Worm (Caenorhabditis elegans) whole organism, L4 larva: ENCODE results near the gene H06I04.6.

Source experiments
- F37D6.2 ChIP-seq: sonication (generic microtip); optimal IDR thresholded peaks from 2 replicates; lab custom pipeline; 2016; ENCODE audit warnings: mild to moderate bottlenecking, missing genetic modification characterization, missing compliant biosample characterization
- R02D3.7 ChIP-seq: fragments of 150-350 bp; sonication (generic microtip); optimal IDR thresholded peaks from 3 replicates; lab custom pipeline; 2014; ENCODE audit warnings: missing biosample characterization, missing genetic modification characterization
- ZK546.5 ChIP-seq, 2 experiments: sonication (generic microtip); optimal IDR thresholded peaks; 2 replicates each; lab custom pipeline; 2017; ENCODE audit warnings: missing biosample characterization in 2 of 2, missing genetic modification characterization in 2 of 2
- aha-1 ChIP-seq: fragments of 150-350 bp; peaks from one replicate; lab custom pipeline; 2014; ENCODE audit warnings: missing biosample characterization, missing genetic modification characterization
- ceh-20 ChIP-seq: fragments of 200-800 bp; sonication (Bioruptor generic); IDR thresholded peaks from 2 replicates; pipeline ENCODE4 v1.3.6; 2022; ENCODE audit warnings: missing genetic modification reagents, missing genetic modification characterization, missing compliant biosample characterization
- ceh-28 ChIP-seq: fragments of 150-350 bp; optimal IDR thresholded peaks from 2 replicates; lab custom pipeline; 2014; ENCODE audit warnings: missing biosample characterization, missing genetic modification reagents, missing genetic modification characterization
- ceh-32 ChIP-seq: sonication (generic microtip); optimal IDR thresholded peaks from 2 replicates; lab custom pipeline; 2016; ENCODE audit warnings: mild to moderate bottlenecking, missing genetic modification characterization, missing compliant biosample characterization; ENCODE audit not compliant: poor library complexity
- daf-16 ChIP-seq, 3 experiments: sonication (generic microtip); optimal IDR thresholded peaks; 2 replicates each; lab custom pipeline; 2016 to 2017; ENCODE audit warnings: missing genetic modification characterization in 3 of 3, missing genetic modification reagents in 3 of 3, mild to moderate bottlenecking in 2 of 3, missing compliant biosample characterization in 2 of 3, missing biosample characterization in 1 of 3, moderate library complexity in 1 of 3
- daf-8 ChIP-seq: fragments of 200-800 bp; sonication (Bioruptor generic); IDR thresholded peaks from 2 replicates; pipeline ENCODE4 v1.3.6; 2022; ENCODE audit warnings: missing genetic modification characterization, missing compliant biosample characterization
- dmd-9 ChIP-seq: fragments of 200-800 bp; sonication (Bioruptor generic); IDR thresholded peaks from 2 replicates; pipeline ENCODE4 v1.3.6; 2022; ENCODE audit warnings: missing genetic modification reagents, missing genetic modification characterization, missing compliant biosample characterization
- dpl-1 ChIP-seq: fragments of 150-350 bp; optimal IDR thresholded peaks from 2 replicates; lab custom pipeline; 2014; ENCODE audit warnings: missing biosample characterization, missing genetic modification reagents, missing genetic modification characterization
- duxl-1 ChIP-seq: sonication (generic microtip); optimal IDR thresholded peaks from 2 replicates; lab custom pipeline; 2016; ENCODE audit warnings: mild to moderate bottlenecking, missing genetic modification characterization, moderate library complexity, missing compliant biosample characterization; ENCODE audit not compliant: poor library complexity
- dve-1 ChIP-seq: sonication (generic microtip); optimal IDR thresholded peaks from 2 replicates; lab custom pipeline; 2017; ENCODE audit warnings: antibody characterized with exemption, mild to moderate bottlenecking, missing genetic modification characterization, missing compliant biosample characterization; ENCODE audit not compliant: insufficient read depth
- egl-27 ChIP-seq: sonication (generic microtip); optimal IDR thresholded peaks from 3 replicates; lab custom pipeline; 2017; ENCODE audit warnings: missing biosample characterization, missing genetic modification reagents, missing genetic modification characterization
- fkh-10 ChIP-seq: fragments of 150-350 bp; optimal IDR thresholded peaks from 2 replicates; lab custom pipeline; 2014; ENCODE audit warnings: missing biosample characterization, missing genetic modification reagents, missing genetic modification characterization
- hif-1 ChIP-seq, 2 experiments: sonication (generic microtip); optimal IDR thresholded peaks; 2 replicates each; lab custom pipeline; 2016 to 2017; ENCODE audit warnings: missing compliant biosample characterization in 2 of 2, missing genetic modification characterization in 2 of 2, missing genetic modification reagents in 2 of 2, missing genotype in 2 of 2, mild to moderate bottlenecking in 1 of 2
- hlh-11 ChIP-seq: fragments of 200-800 bp; sonication (Bioruptor generic); optimal IDR thresholded peaks from 2 replicates; lab custom pipeline; 2018; ENCODE audit warnings: mild to moderate bottlenecking, missing genetic modification characterization, missing compliant biosample characterization
- lin-1 ChIP-seq: fragments of 200-800 bp; sonication (Bioruptor generic); IDR thresholded peaks from 2 replicates; pipeline ENCODE4 v1.3.6; 2022; ENCODE audit warnings: missing genetic modification reagents, missing genetic modification characterization, missing compliant biosample characterization
- lin-39 ChIP-seq: fragments of 150-350 bp; optimal IDR thresholded peaks from 2 replicates; lab custom pipeline; 2014; ENCODE audit warnings: missing biosample characterization, missing genetic modification reagents, missing genetic modification characterization
- madf-9 ChIP-seq: fragments of 200-800 bp; sonication (Bioruptor generic); conservative IDR thresholded peaks from 2 replicates; pipeline ENCODE4 v1.3.6; 2022; ENCODE audit warnings: missing genetic modification reagents, missing genetic modification characterization, missing compliant biosample characterization
- mdl-1 ChIP-seq, 2 experiments: fragments of 150-350 bp in 1 of 2; sonication (generic microtip) in 1 of 2; optimal IDR thresholded peaks; 2 replicates each; lab custom pipeline; 2014 to 2017; ENCODE audit warnings: missing biosample characterization in 2 of 2, missing genetic modification characterization in 2 of 2
- mep-1 ChIP-seq: fragments of 150-350 bp; sonication (generic microtip); optimal IDR thresholded peaks from 3 replicates; lab custom pipeline; 2014; ENCODE audit warnings: missing biosample characterization, missing genetic modification characterization
- mes-2 ChIP-seq: sonication (generic microtip); optimal IDR thresholded peaks from 2 replicates; lab custom pipeline; 2016; ENCODE audit warnings: missing genotype, mild to moderate bottlenecking, missing genetic modification characterization, missing compliant biosample characterization; ENCODE audit not compliant: poor library complexity, severe bottlenecking
- nhr-25 ChIP-seq: sonication (generic microtip); optimal IDR thresholded peaks from 2 replicates; lab custom pipeline; 2017; ENCODE audit warnings: missing genetic modification characterization, mild to moderate bottlenecking, missing compliant biosample characterization, antibody characterized with exemption, moderate library complexity, borderline replicate concordance; ENCODE audit not compliant: insufficient read depth
- nhr-28 ChIP-seq: fragments of 150-350 bp; optimal IDR thresholded peaks from 2 replicates; lab custom pipeline; 2014; ENCODE audit warnings: missing biosample characterization, missing genetic modification characterization
- nhr-42 ChIP-seq: fragments of 200-800 bp; sonication (Bioruptor generic); IDR thresholded peaks from 2 replicates; pipeline ENCODE4 v1.3.6; 2022; ENCODE audit warnings: missing genetic modification characterization, missing compliant biosample characterization
- nhr-6 ChIP-seq: fragments of 150-350 bp; optimal IDR thresholded peaks from 2 replicates; lab custom pipeline; 2014; ENCODE audit warnings: missing biosample characterization, missing genetic modification characterization
- rbr-2 ChIP-seq: sonication (generic microtip); optimal IDR thresholded peaks from 2 replicates; lab custom pipeline; 2016; ENCODE audit warnings: missing genotype, missing genetic modification characterization, missing compliant biosample characterization
- set-16 ChIP-seq: fragments of 200-800 bp; sonication (Bioruptor generic); IDR thresholded peaks from 2 replicates; pipeline ENCODE4 v1.3.6; 2022; ENCODE audit warnings: missing genetic modification reagents, missing genetic modification characterization, missing compliant biosample characterization
- snpc-4 ChIP-seq: fragments of 150-350 bp; optimal IDR thresholded peaks from 2 replicates; lab custom pipeline; 2014; ENCODE audit warnings: missing biosample characterization, missing genetic modification characterization
- tra-1 ChIP-seq: fragments of 200-800 bp; sonication (Bioruptor generic); IDR thresholded peaks from 2 replicates; pipeline ENCODE4 v1.3.6; 2022; ENCODE audit warnings: missing genetic modification reagents, missing genetic modification characterization, missing compliant biosample characterization
- unc-130 ChIP-seq: sonication (generic microtip); optimal IDR thresholded peaks from 2 replicates; lab custom pipeline; 2016; ENCODE audit warnings: missing genetic modification reagents, missing genetic modification characterization, missing compliant biosample characterization
- unc-39 ChIP-seq: sonication (generic microtip); optimal IDR thresholded peaks from 2 replicates; lab custom pipeline; 2017; ENCODE audit warnings: missing biosample characterization, missing genetic modification characterization
- unc-62 ChIP-seq, 3 experiments: fragments of 150-350 bp in 1 of 3; sonication (generic microtip); optimal IDR thresholded peaks in 2 of 3; peaks in 1 of 3; 1 replicate in 1 of 3; 2 replicates in 2 of 3; lab custom pipeline; 2014 to 2017; ENCODE audit warnings: missing biosample characterization in 3 of 3, missing genetic modification characterization in 3 of 3, missing genetic modification reagents in 3 of 3, missing genotype in 1 of 3
- zfp-2 ChIP-seq: sonication (generic microtip); optimal IDR thresholded peaks from 2 replicates; lab custom pipeline; 2016; ENCODE audit warnings: mild to moderate bottlenecking, missing genetic modification characterization, missing compliant biosample characterization

Gene H06I04.6

ce11 chrIII:3065876-3066509 lies 1.9 kb upstream of the H06I04.6 start (continued):
- peak; percentile 31 for TF ChIP-seq rbr-2 (tag; lab: Kevin White, UChicago)
- TF ChIP-seq mep-1 (tag; lab: Kevin White, UChicago) = peak; percentile 72
- TF ChIP-seq lin-1 = 0 out of 2 replicates have a peak, but pooled peaks have one; percentile 33
- peak in 1 of 2 experiments; percentile 19 for TF ChIP-seq daf-16 (GFP tag; optimal IDR thresholded peaks at IDR 0.05; lab: Kevin White, UChicago)
- peak; percentile 52 for TF ChIP-seq daf-16 (tag; optimal IDR thresholded peaks at IDR 0.05; lab: Kevin White, UChicago)
- TF ChIP-seq tra-1 = peak; percentile 48; the same call in 1 of the 2 replicates
- no peak for TF ChIP-seq lin-39 (tag; lab: Kevin White, UChicago)
- peak; percentile 34 for TF ChIP-seq dpl-1 (GFP tag; lab: Kevin White, UChicago)
- TF ChIP-seq mes-2 = peak; percentile 41
- TF ChIP-seq unc-130 (GFP tag; lab: Kevin White, UChicago) = no peak
- TF ChIP-seq nhr-25 (tag; lab: Kevin White, UChicago) = peak; percentile 39
- no peak for TF ChIP-seq ZK546.5 (tag; optimal IDR thresholded peaks at IDR 0.05; lab: Kevin White, UChicago)

- no peak for TF ChIP-seq R02D3.7 (tag; lab: Kevin White, UChicago)
- TF ChIP-seq ceh-32 (tag; lab: Kevin White, UChicago) = no peak
- TF ChIP-seq dve-1 (tag; lab: Kevin White, UChicago) = no peak
- TF ChIP-seq dmd-9 = no peak
- no peak for TF ChIP-seq unc-62 (GFP tag; optimal IDR thresholded peaks at IDR 0.05 in 1 of 2; lab: Kevin White, UChicago)
- no peak for TF ChIP-seq unc-62 (tag; optimal IDR thresholded peaks at IDR 0.05; lab: Kevin White, UChicago)
- no peak for TF ChIP-seq madf-9 (GFP tag; lab: Robert Waterston, UW)
- no peak for TF ChIP-seq unc-39
- TF ChIP-seq nhr-6 = no peak
- no peak for TF ChIP-seq F37D6.2 (tag; lab: Kevin White, UChicago)
- no peak for TF ChIP-seq dpl-1 (GFP tag; lab: Kevin White, UChicago)
- TF ChIP-seq nhr-42 (GFP tag; lab: Robert Waterston, UW) = no peak
- no peak for TF ChIP-seq egl-27 (tag; lab: Kevin White, UChicago)
- no peak for TF ChIP-seq snpc-4
- TF ChIP-seq mdl-1 (tag; optimal IDR thresholded peaks at IDR 0.05; lab: Kevin White, UChicago) = no peak
These were observed 423 bp upstream of the H06I04.6 start for ce11 chrIII:3064566-3064965.

ce11 chrIII:3063565-3063964 lies 578 bp downstream of the H06I04.6 start:
- TF ChIP-seq nhr-28 (tag; lab: Kevin White, UChicago) = no peak
- no peak for TF ChIP-seq daf-16 (GFP tag; optimal IDR thresholded peaks at IDR 0.05; lab: Kevin White, UChicago)
- no peak for TF ChIP-seq daf-16 (tag; optimal IDR thresholded peaks at IDR 0.05; lab: Kevin White, UChicago)
- no peak for TF ChIP-seq zfp-2 (tag; lab: Kevin White, UChicago)
- no peak for TF ChIP-seq mep-1 (tag; lab: Kevin White, UChicago)
- TF ChIP-seq hif-1 (tag; optimal IDR thresholded peaks at IDR 0.05; lab: Kevin White, UChicago) = no peak
- no peak for TF ChIP-seq daf-8
- no peak for TF ChIP-seq ceh-28 (tag; lab: Kevin White, UChicago)
- no peak for TF ChIP-seq ceh-20 (GFP tag; lab: Robert Waterston, UW)
- TF ChIP-seq duxl-1 (tag; lab: Kevin White, UChicago) = no peak
- no peak for TF ChIP-seq hlh-11

ce11 chrIII:3063084-3063483 lies 1.1 kb downstream of the H06I04.6 start:
- TF ChIP-seq set-16 (GFP tag; lab: Robert Waterston, UW) = peak; percentile 21; the same call in 1 of the 2 replicates
- TF ChIP-seq aha-1 (tag; lab: Kevin White, UChicago) = peak; percentile 83
- no peak for TF ChIP-seq fkh-10
- TF ChIP-seq, all 104 proteins: peak for 2
